1 fruit fly cellular context compared by ENCODE assay signal in the genomic region with DNA sequence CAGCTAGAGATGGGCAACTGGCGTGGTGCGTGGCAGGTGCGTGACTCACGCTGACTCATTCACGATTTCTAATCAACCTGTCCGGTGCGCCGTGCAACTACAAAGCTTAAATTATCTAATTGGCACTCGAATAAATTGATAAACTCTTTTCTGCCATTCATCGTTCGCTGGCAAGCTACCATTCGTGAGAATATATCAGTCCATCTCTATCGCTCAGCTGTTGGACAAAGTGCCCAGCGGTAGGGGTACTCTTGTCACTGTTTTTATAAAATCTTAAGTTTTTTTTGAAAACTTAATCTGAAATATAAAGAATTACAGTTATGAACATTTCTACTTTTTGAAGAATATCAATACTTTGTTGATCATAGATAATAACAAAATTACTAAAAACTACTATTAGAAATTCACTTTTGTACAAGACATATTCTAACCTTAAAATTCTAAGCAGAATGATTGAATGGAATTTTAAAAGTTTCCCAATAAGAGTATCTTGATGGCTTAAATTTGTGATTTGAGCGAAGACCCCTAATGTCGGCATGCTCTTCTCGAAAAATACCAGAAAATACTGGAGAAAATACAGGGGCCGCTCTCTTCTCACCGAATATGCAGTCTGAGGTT.
TF ChIP-seq lines count a peak whose summit lies in the region.

A gene (minus strand): TSS at position 187 of the 618 bp plus-strand sequence.
A gene (plus strand): TSS at position 553 of the 618 bp plus-strand sequence.

TF ChIP-seq in whole organism, embryonic, 481 proteins besides CTCF, POLR2A, EP300 and RAD21 (continued from another document and continues in another):
- TF ChIP-seq CG7372 (GFP tag; IDR thresholded peaks at IDR 0.05; lab: Robert Waterston, UW) (peak; percentile 39), CG7786 (GFP tag; optimal IDR thresholded peaks at IDR 0.05; lab: Kevin White, UChicago) (peak; percentile 75), Lhr (GFP tag; optimal IDR thresholded peaks at IDR 0.05; lab: Kevin White, UChicago) (peak; percentile 57), ewg (GFP tag; optimal IDR thresholded peaks at IDR 0.05; lab: Kevin White, UChicago) (peak; percentile 48), CG4282 (GFP tag; optimal IDR thresholded peaks at IDR 0.05; lab: Kevin White, UChicago) (peak; percentile 3), az2 (GFP tag; optimal IDR thresholded peaks at IDR 0.05; lab: Kevin White, UChicago) (peak; percentile 88), CG11456 (GFP tag; IDR thresholded peaks at IDR 0.05; lab: Robert Waterston, UW) (peak; percentile 70), Rfx (GFP tag; IDR thresholded peaks at IDR 0.05; lab: Robert Waterston, UW) (peak; percentile 80), pnt (GFP tag; optimal IDR thresholded peaks at IDR 0.05; lab: Kevin White, UChicago) (peak; percentile 54), CG8944 (GFP tag; optimal IDR thresholded peaks at IDR 0.05; lab: Kevin White, UChicago) (peak; percentile 65), CG43689 (GFP tag; IDR thresholded peaks at IDR 0.05; lab: Robert Waterston, UW) (no peak), CG14860 (GFP tag; IDR thresholded peaks at IDR 0.05; lab: Robert Waterston, UW; ENCODE audit: partially characterized antibody) (peak; percentile 95), ash1 (GFP tag; optimal IDR thresholded peaks at IDR 0.05; lab: Kevin White, UChicago) (no peak), ato (GFP tag; IDR thresholded peaks at IDR 0.05; lab: Robert Waterston, UW; ENCODE audit: partially characterized antibody) (peak; percentile 81), CG18619 (GFP tag; optimal IDR thresholded peaks at IDR 0.05; lab: Kevin White, UChicago) (peak; percentile 86), CG17361 (GFP tag; IDR thresholded peaks at IDR 0.05; lab: Robert Waterston, UW) (peak; percentile 96), prd (optimal IDR thresholded peaks at IDR 0.05; lab: Kevin White, UChicago) (no peak), prd (GFP tag; IDR thresholded peaks at IDR 0.05; lab: Robert Waterston, UW) (peak; percentile 84; the same call in 2 of the 3 replicates), schlank (tag; optimal IDR thresholded peaks at IDR 0.05; lab: Kevin White, UChicago) (peak; percentile 29), Meics (GFP tag; optimal IDR thresholded peaks at IDR 0.05; lab: Kevin White, UChicago) (peak; percentile 75), CG10147 (GFP tag; optimal IDR thresholded peaks at IDR 0.05; lab: Kevin White, UChicago) (no peak), ro (GFP tag; IDR thresholded peaks at IDR 0.05; lab: Robert Waterston, UW) (no peak), ap (GFP tag; IDR thresholded peaks at IDR 0.05; lab: Robert Waterston, UW) (no peak), salm (tag; optimal IDR thresholded peaks at IDR 0.05; lab: Kevin White, UChicago) (peak; percentile 47), yki (optimal IDR thresholded peaks at IDR 0.05; lab: Kevin White, UChicago) (no peak), Kr (GFP tag; optimal IDR thresholded peaks at IDR 0.05; lab: Kevin White, UChicago) (no peak), CG18476 (GFP tag; optimal IDR thresholded peaks at IDR 0.05; lab: Kevin White, UChicago) (peak; percentile 24), mirr (GFP tag; optimal IDR thresholded peaks at IDR 0.05; lab: Kevin White, UChicago) (no peak), croc (GFP tag; conservative IDR thresholded peaks at IDR 0.05; lab: Robert Waterston, UW) (peak; percentile 52; the same call in 1 of the 3 replicates), grau (tag; optimal IDR thresholded peaks at IDR 0.05; lab: Kevin White, UChicago) (peak; percentile 93), Poxn (GFP tag; IDR thresholded peaks at IDR 0.05; lab: Robert Waterston, UW) (no peak), CG13894 (tag; optimal IDR thresholded peaks at IDR 0.05; lab: Kevin White, UChicago) (no peak), tin (GFP tag; optimal IDR thresholded peaks at IDR 0.05; lab: Kevin White, UChicago) (peak; percentile 73), ERR (GFP tag; optimal IDR thresholded peaks at IDR 0.05; lab: Kevin White, UChicago) (peak; percentile 11), Drgx (GFP tag; IDR thresholded peaks at IDR 0.05; lab: Robert Waterston, UW) (peak; percentile 41), CG12155 (GFP tag; optimal IDR thresholded peaks at IDR 0.05; lab: Kevin White, UChicago) (peak; percentile 82), Hr39 (optimal IDR thresholded peaks at IDR 0.05; lab: Kevin White, UChicago) (no peak), CG12659 (GFP tag; optimal IDR thresholded peaks at IDR 0.05; lab: Kevin White, UChicago) (peak; percentile 90), jumu (GFP tag; optimal IDR thresholded peaks at IDR 0.05; lab: Kevin White, UChicago) (peak; percentile 57), bab2 (GFP tag; optimal IDR thresholded peaks at IDR 0.05; lab: Kevin White, UChicago) (peak; percentile 90), her (GFP tag; optimal IDR thresholded peaks at IDR 0.05; lab: Kevin White, UChicago) (peak; percentile 60), lov (optimal IDR thresholded peaks at IDR 0.05; lab: Kevin White, UChicago) (no peak), lov (GFP tag; IDR thresholded peaks at IDR 0.05; lab: Robert Waterston, UW) (peak; percentile 41; the same call in 1 of the 3 replicates), Abd-B (GFP tag; optimal IDR thresholded peaks at IDR 0.05; lab: Kevin White, UChicago) (peak; percentile 89), CG6791 (GFP tag; IDR thresholded peaks at IDR 0.05; lab: Robert Waterston, UW; ENCODE audit: partially characterized antibody) (peak; percentile 93), HLH54F (GFP tag; optimal IDR thresholded peaks at IDR 0.05; lab: Kevin White, UChicago) (peak; percentile 85), nerfin-2 (GFP tag; IDR thresholded peaks at IDR 0.05; lab: Robert Waterston, UW; ENCODE audit: partially characterized antibody) (peak; percentile 91), fru (optimal IDR thresholded peaks at IDR 0.05; lab: Kevin White, UChicago) (no peak), HLH4C (GFP tag; IDR thresholded peaks at IDR 0.05; lab: Robert Waterston, UW; ENCODE audit: partially characterized antibody) (peak; percentile 91), bcd (GFP tag; optimal IDR thresholded peaks at IDR 0.05; lab: Kevin White, UChicago) (peak; percentile 71), CG6689 (GFP tag; IDR thresholded peaks at IDR 0.05; lab: Robert Waterston, UW) (peak; percentile 79), CG33557 (GFP tag; optimal IDR thresholded peaks at IDR 0.05; lab: Kevin White, UChicago) (peak; percentile 84), vvl (GFP tag; IDR thresholded peaks at IDR 0.05; lab: Robert Waterston, UW) (peak; percentile 76), Eip74EF (GFP tag; optimal IDR thresholded peaks at IDR 0.05; lab: Kevin White, UChicago) (no peak), tna (GFP tag; IDR thresholded peaks at IDR 0.05; lab: Robert Waterston, UW; ENCODE audit: partially characterized antibody) (peak; percentile 78), grn (GFP tag; optimal IDR thresholded peaks at IDR 0.05; lab: Kevin White, UChicago) (peak; percentile 6), Deaf1 (tag; optimal IDR thresholded peaks at IDR 0.05; lab: Kevin White, UChicago) (no peak), ind (GFP tag; optimal IDR thresholded peaks at IDR 0.05; lab: Kevin White, UChicago) (peak; percentile 84), Gug (GFP tag; IDR thresholded peaks at IDR 0.05; lab: Robert Waterston, UW) (peak; percentile 63; the same call in 2 of the 4 replicates), fd96Cb (tag; optimal IDR thresholded peaks at IDR 0.05; lab: Kevin White, UChicago) (peak; percentile 72), Rx (GFP tag; IDR thresholded peaks at IDR 0.05; lab: Robert Waterston, UW) (peak; percentile 26), Mes4 (GFP tag; optimal IDR thresholded peaks at IDR 0.05; lab: Kevin White, UChicago) (peak; percentile 72), CG10543 (GFP tag; optimal IDR thresholded peaks at IDR 0.05; lab: Kevin White, UChicago) (no peak), shn (GFP tag; optimal IDR thresholded peaks at IDR 0.05; lab: Kevin White, UChicago) (peak; percentile 61), CG11696 (GFP tag; IDR thresholded peaks at IDR 0.05; lab: Robert Waterston, UW) (no peak), pros (GFP tag; optimal IDR thresholded peaks at IDR 0.05; lab: Kevin White, UChicago) (no peak), bsh (GFP tag; optimal IDR thresholded peaks at IDR 0.05; lab: Kevin White, UChicago) (peak in 1 of 2 experiments; percentile 80), CG17612 (GFP tag; IDR thresholded peaks at IDR 0.05; lab: Robert Waterston, UW) (no peak), CG4854 (GFP tag; optimal IDR thresholded peaks at IDR 0.05; lab: Kevin White, UChicago) (peak; percentile 78), tgo (GFP tag; IDR thresholded peaks at IDR 0.05; lab: Robert Waterston, UW) (peak; percentile 79), CG1233 (GFP tag; optimal IDR thresholded peaks at IDR 0.05; lab: Kevin White, UChicago) (peak; percentile 69), gfzf (GFP tag; optimal IDR thresholded peaks at IDR 0.05; lab: Kevin White, UChicago) (peak; percentile 28), ci (GFP tag; IDR thresholded peaks at IDR 0.05; lab: Robert Waterston, UW) (peak; percentile 66), CG14667 (GFP tag; IDR thresholded peaks at IDR 0.05; lab: Robert Waterston, UW) (peak; percentile 21; the same call in 1 of the 2 replicates), CG7963 (GFP tag; IDR thresholded peaks at IDR 0.05; lab: Robert Waterston, UW; ENCODE audit: partially characterized antibody) (peak; percentile 81), CG6175 (GFP tag; IDR thresholded peaks at IDR 0.05; lab: Robert Waterston, UW) (peak; percentile 97), disco-r (GFP tag; optimal IDR thresholded peaks at IDR 0.05; lab: Kevin White, UChicago) (peak; percentile 24), wor (GFP tag; IDR thresholded peaks at IDR 0.05; lab: Robert Waterston, UW) (peak; percentile 55), CG2712 (tag; optimal IDR thresholded peaks at IDR 0.05; lab: Kevin White, UChicago) (peak; percentile 91), ham (GFP tag; IDR thresholded peaks at IDR 0.05; lab: Robert Waterston, UW) (no peak), cg (GFP tag; optimal IDR thresholded peaks at IDR 0.05; lab: Kevin White, UChicago) (no peak), HHEX (GFP tag; optimal IDR thresholded peaks at IDR 0.05; lab: Kevin White, UChicago) (peak; percentile 68), slp2 (GFP tag; optimal IDR thresholded peaks at IDR 0.05; lab: Kevin White, UChicago) (peak; percentile 77), seq (GFP tag; IDR thresholded peaks at IDR 0.05; lab: Robert Waterston, UW) (peak; percentile 61; the same call in 1 of the 2 replicates), HmgD (GFP tag; optimal IDR thresholded peaks at IDR 0.05; lab: Kevin White, UChicago) (no peak), CG32767 (GFP tag; IDR thresholded peaks at IDR 0.05; lab: Robert Waterston, UW) (peak; percentile 66; the same call in 1 of the 2 replicates), CG2129 (GFP tag; IDR thresholded peaks at IDR 0.05; lab: Robert Waterston, UW; ENCODE audit: partially characterized antibody) (peak; percentile 93), CG2875 (GFP tag; optimal IDR thresholded peaks at IDR 0.05; lab: Kevin White, UChicago) (peak; percentile 31), CG18764 (GFP tag; optimal IDR thresholded peaks at IDR 0.05; lab: Kevin White, UChicago) (peak; percentile 68), crol (GFP tag; IDR thresholded peaks at IDR 0.05; lab: Robert Waterston, UW) (no peak), sr (GFP tag; IDR thresholded peaks at IDR 0.05; lab: Robert Waterston, UW) (0 out of 3 replicates have a peak, but pooled peaks have one; percentile 5), CG17568 (GFP tag; optimal IDR thresholded peaks at IDR 0.05; lab: Kevin White, UChicago) (no peak), Dbx (GFP tag; IDR thresholded peaks at IDR 0.05; lab: Robert Waterston, UW) (peak; percentile 57), dmrt99B (tag; optimal IDR thresholded peaks at IDR 0.05; lab: Kevin White, UChicago) (no peak), hbn (GFP tag; IDR thresholded peaks at IDR 0.05; lab: Robert Waterston, UW; ENCODE audit: partially characterized antibody) (peak; percentile 76), CG9437 (GFP tag; optimal IDR thresholded peaks at IDR 0.05; lab: Kevin White, UChicago) (peak; percentile 86), CG9817 (tag; optimal IDR thresholded peaks at IDR 0.05; lab: Kevin White, UChicago) (peak; percentile 84), vnd (GFP tag; IDR thresholded peaks at IDR 0.05; lab: Robert Waterston, UW; ENCODE audit: partially characterized antibody) (peak; percentile 96), CG12236 (GFP tag; optimal IDR thresholded peaks at IDR 0.05; lab: Kevin White, UChicago) (peak; percentile 58), D19B (GFP tag; optimal IDR thresholded peaks at IDR 0.05; lab: Kevin White, UChicago) (no peak), CG7556 (GFP tag; optimal IDR thresholded peaks at IDR 0.05; lab: Kevin White, UChicago) (peak; percentile 86), cas (GFP tag; IDR thresholded peaks at IDR 0.05; lab: Robert Waterston, UW) (0 out of 2 replicates have a peak, but pooled peaks have one; percentile 8), CG2889 (GFP tag; IDR thresholded peaks at IDR 0.05; lab: Robert Waterston, UW) (peak; percentile 65; the same call in 1 of the 3 replicates), BEAF-32 (GFP tag; optimal IDR thresholded peaks at IDR 0.05; lab: Kevin White, UChicago) (peak; percentile 93), lab (GFP tag; optimal IDR thresholded peaks at IDR 0.05; lab: Kevin White, UChicago) (no peak), Nf-YA (GFP tag; IDR thresholded peaks at IDR 0.05; lab: Robert Waterston, UW) (no peak), B-H1 (GFP tag; IDR thresholded peaks at IDR 0.05; lab: Robert Waterston, UW) (no peak), CG16813 (GFP tag; IDR thresholded peaks at IDR 0.05; lab: Robert Waterston, UW; ENCODE audit: partially characterized antibody) (peak; percentile 97), CG8089 (GFP tag; optimal IDR thresholded peaks at IDR 0.05; lab: Kevin White, UChicago) (peak; percentile 56), caup (GFP tag; optimal IDR thresholded peaks at IDR 0.05; lab: Kevin White, UChicago; ENCODE audit: severe bottlenecking) (peak; percentile 70), Hr78 (GFP tag; optimal IDR thresholded peaks at IDR 0.05; lab: Kevin White, UChicago) (no peak), CG18599 (GFP tag; optimal IDR thresholded peaks at IDR 0.05; lab: Kevin White, UChicago) (peak; percentile 64), zfh1 (GFP tag; IDR thresholded peaks at IDR 0.05; lab: Robert Waterston, UW) (peak; percentile 68; the same call in 2 of the 3 replicates), zf30C (GFP tag; optimal IDR thresholded peaks at IDR 0.05; lab: Kevin White, UChicago) (no peak), Ravus (GFP tag; IDR thresholded peaks at IDR 0.05; lab: Robert Waterston, UW) (peak; percentile 11; the same call in 1 of the 2 replicates), btn (GFP tag; optimal IDR thresholded peaks at IDR 0.05; lab: Kevin White, UChicago) (no peak), CG12744 (GFP tag; optimal IDR thresholded peaks at IDR 0.05; lab: Kevin White, UChicago) (peak; percentile 48), Aef1 (GFP tag; IDR thresholded peaks at IDR 0.05; lab: Robert Waterston, UW) (peak; percentile 61), YL-1 (GFP tag; optimal IDR thresholded peaks at IDR 0.05; lab: Kevin White, UChicago) (peak; percentile 59), Myb (GFP tag; optimal IDR thresholded peaks at IDR 0.05; lab: Kevin White, UChicago) (peak; percentile 49), TFAM (GFP tag; optimal IDR thresholded peaks at IDR 0.05; lab: Kevin White, UChicago) (no peak)
